Fruit fly (Drosophila melanogaster): ENCODE measurements around the gene CG14717.
A peak's percentile ranks its signal among the peaks of the same experiment; 100 is the strongest.

Gene CG14717

DNA sequence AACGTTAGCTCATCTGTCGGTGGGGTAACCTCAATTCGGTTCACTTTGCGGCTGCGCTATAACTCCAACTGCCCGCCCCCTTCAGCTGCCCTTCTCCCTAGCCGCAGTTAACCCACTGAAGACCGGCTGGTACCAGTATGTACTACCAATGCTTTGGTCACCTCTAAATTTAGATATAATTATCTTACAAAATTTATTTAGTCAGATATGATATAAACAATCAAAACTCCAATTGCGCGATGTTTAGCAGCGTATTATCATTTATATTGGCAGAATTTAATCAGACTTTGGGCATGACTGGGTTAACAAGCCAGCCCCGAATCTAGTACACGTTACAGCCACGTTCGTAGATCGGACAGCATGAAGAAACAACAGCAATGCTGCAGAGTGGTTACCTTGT, 34.6 kb upstream of the CG14717 start (continued):
- TF ChIP-seq Poxn (GFP tag; IDR thresholded peaks at IDR 0.05) (no peak), CG1602 (GFP tag; optimal IDR thresholded peaks at IDR 0.05) (no peak), Dad (GFP tag; optimal IDR thresholded peaks at IDR 0.05) (no peak), CG10321 (GFP tag; IDR thresholded peaks at IDR 0.05) (no peak), dpn (GFP tag; optimal IDR thresholded peaks at IDR 0.05) (peak in 1 of 2 experiments; percentile 19), zen2 (GFP tag; IDR thresholded peaks at IDR 0.05; ENCODE audit: partially characterized antibody) (no peak), CG9932 (GFP tag; IDR thresholded peaks at IDR 0.05) (no peak), gt (GFP tag; IDR thresholded peaks at IDR 0.05) (no peak), scrt (GFP tag; optimal IDR thresholded peaks at IDR 0.05) (peak; percentile 53), nerfin-2 (GFP tag; IDR thresholded peaks at IDR 0.05; ENCODE audit: partially characterized antibody) (no peak), CG3065 (GFP tag; optimal IDR thresholded peaks at IDR 0.05) (no peak), Fer2 (tag; optimal IDR thresholded peaks at IDR 0.05) (no peak), otp (GFP tag; IDR thresholded peaks at IDR 0.05) (0 out of 3 replicates have a peak, but pooled peaks have one; percentile 17), H2.0 (GFP tag; IDR thresholded peaks at IDR 0.05) (peak; percentile 8; the same call in 1 of the 2 replicates), CG3407 (GFP tag; optimal IDR thresholded peaks at IDR 0.05) (peak; percentile 14), CG13775 (GFP tag; optimal IDR thresholded peaks at IDR 0.05) (no peak), Drgx (GFP tag; IDR thresholded peaks at IDR 0.05) (peak; percentile 73), psq (GFP tag; optimal IDR thresholded peaks at IDR 0.05) (no peak), sug (tag; optimal IDR thresholded peaks at IDR 0.05) (peak; percentile 11), twi (tag; optimal IDR thresholded peaks at IDR 0.05) (no peak), Hey (tag; optimal IDR thresholded peaks at IDR 0.05) (no peak), ara (GFP tag; IDR thresholded peaks at IDR 0.05) (no peak), zf30C (GFP tag; optimal IDR thresholded peaks at IDR 0.05) (no peak), CG17359 (tag; optimal IDR thresholded peaks at IDR 0.05) (peak; percentile 59), CG33557 (GFP tag; optimal IDR thresholded peaks at IDR 0.05) (no peak), E2f2 (GFP tag; IDR thresholded peaks at IDR 0.05) (peak; percentile 21; the same call in 1 of the 2 replicates), Usf (GFP tag; optimal IDR thresholded peaks at IDR 0.05) (no peak), Sry-β (GFP tag; optimal IDR thresholded peaks at IDR 0.05) (no peak), trh (GFP tag; optimal IDR thresholded peaks at IDR 0.05) (no peak), CG16815 (GFP tag; optimal IDR thresholded peaks at IDR 0.05) (no peak), salm (tag; optimal IDR thresholded peaks at IDR 0.05) (peak; percentile 38), CG1792 (GFP tag; optimal IDR thresholded peaks at IDR 0.05) (no peak), CG18011 (GFP tag; optimal IDR thresholded peaks at IDR 0.05) (no peak), wor (GFP tag; IDR thresholded peaks at IDR 0.05) (no peak), repo (GFP tag; optimal IDR thresholded peaks at IDR 0.05) (no peak), CG2889 (GFP tag; IDR thresholded peaks at IDR 0.05) (no peak), CG4404 (GFP tag; IDR thresholded peaks at IDR 0.05) (no peak), CG5245 (GFP tag; optimal IDR thresholded peaks at IDR 0.05) (no peak), MBD-R2 (GFP tag; IDR thresholded peaks at IDR 0.05) (no peak), da (GFP tag; optimal IDR thresholded peaks at IDR 0.05) (no peak), CG12155 (GFP tag; optimal IDR thresholded peaks at IDR 0.05) (no peak), CG3281 (GFP tag; optimal IDR thresholded peaks at IDR 0.05) (peak; percentile 41), CG30020 (tag; optimal IDR thresholded peaks at IDR 0.05) (no peak), CG12299 (tag; optimal IDR thresholded peaks at IDR 0.05) (no peak), HLH54F (GFP tag; optimal IDR thresholded peaks at IDR 0.05) (no peak), Bgb (GFP tag; IDR thresholded peaks at IDR 0.05; ENCODE audit: partially characterized antibody) (no peak), Sox100B (GFP tag; optimal IDR thresholded peaks at IDR 0.05) (peak; percentile 40), CG14860 (GFP tag; IDR thresholded peaks at IDR 0.05; ENCODE audit: partially characterized antibody) (no peak), Rx (GFP tag; IDR thresholded peaks at IDR 0.05) (no peak), CG17612 (GFP tag; IDR thresholded peaks at IDR 0.05) (0 out of 2 replicates have a peak, but pooled peaks have one; percentile 18), Xbp1 (GFP tag; optimal IDR thresholded peaks at IDR 0.05) (peak; percentile 27), CG12236 (GFP tag; optimal IDR thresholded peaks at IDR 0.05) (no peak)
